Worm (Caenorhabditis elegans) whole organism, L4 larva: Measurements from ENCODE around the gene dex-1.

Source experiments
- F37D6.2 ChIP-seq: sonication (generic microtip); optimal IDR thresholded peaks from 2 replicates; lab custom pipeline; 2016; ENCODE audit warnings: mild to moderate bottlenecking, missing genetic modification characterization, missing compliant biosample characterization
- T26A8.4 ChIP-seq: fragments of 200-800 bp; sonication (Bioruptor generic); IDR thresholded peaks from 2 replicates; pipeline ENCODE4 v1.3.6; 2022; ENCODE audit warnings: missing genetic modification characterization, missing compliant biosample characterization
- ama-1 ChIP-seq: fragments of 150-350 bp; optimal IDR thresholded peaks from 2 replicates; lab custom pipeline; 2014; ENCODE audit warnings: inconsistent platforms, mixed read lengths
- ceh-62 ChIP-seq: sonication (generic microtip); optimal IDR thresholded peaks from 2 replicates; lab custom pipeline; 2017; ENCODE audit warnings: missing biosample characterization, missing genetic modification characterization
- daf-16 ChIP-seq, 3 experiments: sonication (generic microtip); optimal IDR thresholded peaks; 2 replicates each; lab custom pipeline; 2016 to 2017; ENCODE audit warnings: missing genetic modification characterization in 3 of 3, missing genetic modification reagents in 3 of 3, mild to moderate bottlenecking in 2 of 3, missing compliant biosample characterization in 2 of 3, missing biosample characterization in 1 of 3, moderate library complexity in 1 of 3
- duxl-1 ChIP-seq: sonication (generic microtip); optimal IDR thresholded peaks from 2 replicates; lab custom pipeline; 2016; ENCODE audit warnings: mild to moderate bottlenecking, missing genetic modification characterization, moderate library complexity, missing compliant biosample characterization; ENCODE audit not compliant: poor library complexity
- fkh-10 ChIP-seq: fragments of 150-350 bp; optimal IDR thresholded peaks from 2 replicates; lab custom pipeline; 2014; ENCODE audit warnings: missing biosample characterization, missing genetic modification reagents, missing genetic modification characterization
- nhr-237 ChIP-seq: sonication (generic microtip); optimal IDR thresholded peaks from 2 replicates; lab custom pipeline; 2017; ENCODE audit warnings: missing biosample characterization, missing genetic modification characterization
- nhr-42 ChIP-seq: fragments of 200-800 bp; sonication (Bioruptor generic); IDR thresholded peaks from 2 replicates; pipeline ENCODE4 v1.3.6; 2022; ENCODE audit warnings: missing genetic modification characterization, missing compliant biosample characterization
- nhr-48 ChIP-seq: sonication (generic microtip); optimal IDR thresholded peaks from 2 replicates; lab custom pipeline; 2016; ENCODE audit warnings: mild to moderate bottlenecking, missing genetic modification characterization, missing compliant biosample characterization
- nhr-77 ChIP-seq: fragments of 150-350 bp; optimal IDR thresholded peaks from 2 replicates; lab custom pipeline; 2014; ENCODE audit warnings: missing biosample characterization, missing genetic modification characterization
- pqm-1 ChIP-seq: sonication (generic microtip); optimal IDR thresholded peaks from 2 replicates; lab custom pipeline; 2017; ENCODE audit warnings: missing biosample characterization, missing genetic modification characterization
- unc-130 ChIP-seq: sonication (generic microtip); optimal IDR thresholded peaks from 2 replicates; lab custom pipeline; 2016; ENCODE audit warnings: missing genetic modification reagents, missing genetic modification characterization, missing compliant biosample characterization
- zag-1 ChIP-seq: fragments of 150-350 bp; optimal IDR thresholded peaks from 2 replicates; lab custom pipeline; 2014; ENCODE audit warnings: missing biosample characterization, missing genetic modification characterization

- no peak for TF ChIP-seq pqm-1 (tag; lab: Kevin White, UChicago)
- TF ChIP-seq F37D6.2, result no peak
- TF ChIP-seq fkh-10 (GFP tag; lab: Kevin White, UChicago), result no peak
- no peak for TF ChIP-seq duxl-1
- no peak for TF ChIP-seq nhr-48
- TF ChIP-seq daf-16 (GFP tag; optimal IDR thresholded peaks at IDR 0.05; lab: Kevin White, UChicago), result no peak
- TF ChIP-seq daf-16 (tag; optimal IDR thresholded peaks at IDR 0.05; lab: Kevin White, UChicago), result no peak
- no peak for TF ChIP-seq T26A8.4 (GFP tag; lab: Robert Waterston, UW)
- TF ChIP-seq ama-1 (lab: Kevin White, UChicago), result no peak
- no peak for TF ChIP-seq nhr-77
- no peak for TF ChIP-seq nhr-237 (tag; lab: Kevin White, UChicago)
- no peak for TF ChIP-seq unc-130 (GFP tag; lab: Kevin White, UChicago)
- no peak for TF ChIP-seq zag-1
- no peak for TF ChIP-seq nhr-42 (GFP tag; lab: Robert Waterston, UW)
- TF ChIP-seq ceh-62 (tag; lab: Kevin White, UChicago), result no peak
Observed at ce11 chrIII:5478011-5478410, 47.9 kb upstream of the dex-1 start, which contains the start of gene R02F2.10.
